Worm (Caenorhabditis elegans): ENCODE measurements around the gene abl-1.

ce11 chrX:10670198-10670597, 46.2 kb upstream of the abl-1 start:
- TF ChIP-seq tlp-1 (tag; optimal IDR thresholded peaks at IDR 0.05) (no peak), ceh-82 (tag; optimal IDR thresholded peaks at IDR 0.05) (no peak), lin-14 (GFP tag; optimal IDR thresholded peaks at IDR 0.05) (no peak), nhr-77 (tag; optimal IDR thresholded peaks at IDR 0.05) (no peak), nhr-47 (tag; optimal IDR thresholded peaks at IDR 0.05) (no peak), aly-2 (tag; optimal IDR thresholded peaks at IDR 0.05) (no peak), ceh-8 (GFP tag; optimal IDR thresholded peaks at IDR 0.05) (no peak), tbx-2 (tag; optimal IDR thresholded peaks at IDR 0.05) (no peak)
